Worm (Caenorhabditis elegans): ENCODE results near the gene F40G9.14.

DNA sequence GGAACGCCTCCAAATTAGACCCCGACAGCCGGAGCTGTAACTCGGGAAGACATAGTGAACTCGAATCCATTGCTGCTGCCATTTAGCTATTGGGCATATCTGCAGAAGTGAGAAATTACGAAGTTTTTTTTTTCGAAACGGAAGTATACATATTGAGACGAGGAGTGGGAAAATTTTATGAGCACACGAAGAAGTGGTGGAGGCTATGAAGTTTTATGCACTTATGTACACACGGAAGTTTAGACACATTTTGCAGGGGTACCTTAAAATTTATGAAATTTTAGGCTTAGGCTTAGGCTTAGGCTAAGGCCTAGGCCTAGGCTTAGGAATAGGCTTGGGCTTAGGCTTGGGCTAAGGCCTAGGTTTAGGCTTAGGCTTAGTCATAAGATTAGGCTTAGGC, 29.4 kb upstream of the F40G9.14 start, which contains the start of gene W10C4.1:
- TF ChIP-seq F52B5.7 (tag; optimal IDR thresholded peaks at IDR 0.05) = no peak
- TF ChIP-seq F49E8.2 (tag; optimal IDR thresholded peaks at IDR 0.05; ENCODE audit: insufficient read depth) = no peak
- no peak for TF ChIP-seq Y56A3A.18 (GFP tag; IDR thresholded peaks at IDR 0.05)
- TF ChIP-seq hmg-1.2 (GFP tag; IDR thresholded peaks at IDR 0.05) = no peak
- TF ChIP-seq lin-35 (GFP tag; optimal IDR thresholded peaks at IDR 0.05) = no peak
- no peak for TF ChIP-seq ccch-3 (GFP tag; optimal IDR thresholded peaks at IDR 0.05)
- no peak for TF ChIP-seq nhr-27 (tag; optimal IDR thresholded peaks at IDR 0.05)
- no peak for TF ChIP-seq lin-54 (GFP tag; optimal IDR thresholded peaks at IDR 0.05)
- no peak for TF ChIP-seq chd-7 (tag; optimal IDR thresholded peaks at IDR 0.05)

Data from whole organism, young adult.